Worm (Caenorhabditis elegans) whole organism, dauer: ENCODE data around the gene tsp-2.

Source experiments
- unc-62 ChIP-seq: sonication (generic microtip); optimal IDR thresholded peaks from 2 replicates; lab custom pipeline; 2017; ENCODE audit warnings: missing biosample characterization, missing genetic modification reagents, missing genetic modification characterization

Gene tsp-2

ce11 chrIII:8237827-8238226 is at the start of gene tsp-2:
Gene tsp-2, minus strand, starts transcription at chrIII:8237935.
- TF ChIP-seq unc-62 (GFP tag; lab: Kevin White, UChicago) = no peak

- no peak for TF ChIP-seq unc-62 (GFP tag; lab: Kevin White, UChicago)
Observed at ce11 chrIII:8287519-8287918, 49.8 kb upstream of the tsp-2 start.

ce11 chrIII:8286824-8287223 is 49.1 kb upstream of the tsp-2 start:
- TF ChIP-seq unc-62 (GFP tag; lab: Kevin White, UChicago) = no peak

- no peak for TF ChIP-seq unc-62 (GFP tag; lab: Kevin White, UChicago)
Observed at ce11 chrIII:8286003-8286402, 48.3 kb upstream of the tsp-2 start.

ce11 chrIII:8283525-8283924 is 45.8 kb upstream of the tsp-2 start:
- TF ChIP-seq unc-62 (GFP tag; lab: Kevin White, UChicago) = no peak

ce11 chrIII:8281310-8281709 is 43.6 kb upstream of the tsp-2 start:
- TF ChIP-seq unc-62 (GFP tag; lab: Kevin White, UChicago) = no peak

ce11 chrIII:8280352-8280751 is 42.6 kb upstream of the tsp-2 start:
- TF ChIP-seq unc-62 (GFP tag; lab: Kevin White, UChicago) = no peak

ce11 chrIII:8279567-8279966 is 41.8 kb upstream of the tsp-2 start:
- TF ChIP-seq unc-62 (GFP tag; lab: Kevin White, UChicago) = no peak

- TF ChIP-seq unc-62 (GFP tag; lab: Kevin White, UChicago) = no peak
Observed at ce11 chrIII:8278801-8279200, 41.1 kb upstream of the tsp-2 start, which contains the start of gene mig-10. Gene mig-10, plus strand, starts transcription at chrIII:8279101.

- TF ChIP-seq unc-62 (GFP tag; lab: Kevin White, UChicago) = no peak
Observed at ce11 chrIII:8275871-8276270, 38.1 kb upstream of the tsp-2 start, which contains the start of gene clec-160. Gene clec-160, minus strand, starts transcription at chrIII:8275971.

- TF ChIP-seq unc-62 (GFP tag; lab: Kevin White, UChicago) = no peak
Observed at ce11 chrIII:8271676-8272225, 34.0 kb upstream of the tsp-2 start, which contains the start of the genes mps-4 and F09G8.10. Gene mps-4, minus strand, starts transcription at chrIII:8271776. Gene F09G8.10, minus strand, starts transcription at chrIII:8272175.

ce11 chrIII:8268296-8268695 is 30.6 kb upstream of the tsp-2 start, which contains the start of the genes F09G8.7 and crn-7:
Gene F09G8.7, minus strand, starts transcription at chrIII:8268355.
Gene crn-7, plus strand, starts transcription at chrIII:8268531.
- no peak for TF ChIP-seq unc-62 (GFP tag; lab: Kevin White, UChicago)

ce11 chrIII:8265753-8266152 is 28.0 kb upstream of the tsp-2 start, which contains the start of gene mrps-9:
Gene mrps-9, plus strand, starts transcription at chrIII:8266062.
- no peak for TF ChIP-seq unc-62 (GFP tag; lab: Kevin White, UChicago)

ce11 chrIII:8263377-8263776 is 25.6 kb upstream of the tsp-2 start, which contains the start of gene col-91:
Gene col-91, minus strand, starts transcription at chrIII:8263664.
- TF ChIP-seq unc-62 (GFP tag; lab: Kevin White, UChicago) = no peak

ce11 chrIII:8262599-8262998 is 24.9 kb upstream of the tsp-2 start:
- no peak for TF ChIP-seq unc-62 (GFP tag; lab: Kevin White, UChicago)

- no peak for TF ChIP-seq unc-62 (GFP tag; lab: Kevin White, UChicago)
Observed at ce11 chrIII:8258045-8258444, 20.3 kb upstream of the tsp-2 start, which contains the start of gene ncr-2. Gene ncr-2, plus strand, starts transcription at chrIII:8258345.

ce11 chrIII:8254938-8255337 is 17.2 kb upstream of the tsp-2 start, which contains the start of gene F09G8.5:
Gene F09G8.5, plus strand, starts transcription at chrIII:8254975.
- TF ChIP-seq unc-62 (GFP tag; lab: Kevin White, UChicago) = no peak
